Fruit fly (Drosophila melanogaster) whole organism, embryonic: ENCODE measurements around the gene alphaTub84B.

ENCODE experiments used
- CG12071 ChIP-seq: fragments of 200-800 bp; sonication (Bioruptor generic); optimal IDR thresholded peaks from 3 replicates; lab custom pipeline; 2018; ENCODE audit warnings: missing biosample characterization, mild to moderate bottlenecking, missing genetic modification characterization
- CG13287 ChIP-seq: fragments of 200-800 bp; sonication (Bioruptor generic); IDR thresholded peaks from 2 replicates; pipeline ENCODE4 v1.3.6; 2022; ENCODE audit warnings: missing biosample characterization, missing genetic modification characterization; ENCODE audit not compliant: partially characterized antibody
- CG13296 ChIP-seq: fragments of 200-800 bp; sonication (Bioruptor generic); optimal IDR thresholded peaks from 3 replicates; lab custom pipeline; 2018; ENCODE audit warnings: missing biosample characterization, mild to moderate bottlenecking, missing genetic modification characterization
- CG13775 ChIP-seq: fragments of 200-800 bp; sonication (Bioruptor generic); optimal IDR thresholded peaks from 3 replicates; lab custom pipeline; 2017; ENCODE audit warnings: missing biosample characterization, mild to moderate bottlenecking, missing genetic modification characterization
- CG15269 ChIP-seq: fragments of 200-800 bp; sonication (Bioruptor generic); optimal IDR thresholded peaks from 2 replicates; lab custom pipeline; 2018; ENCODE audit warnings: missing biosample characterization, mild to moderate bottlenecking, missing genetic modification characterization, moderate library complexity
- CG16863 ChIP-seq: fragments of 200-800 bp; sonication (Bioruptor generic); optimal IDR thresholded peaks from 3 replicates; lab custom pipeline; 2016; ENCODE audit warnings: missing biosample characterization, missing genetic modification characterization
- CG17359 ChIP-seq: fragments of 200-800 bp; sonication (Bioruptor generic); optimal IDR thresholded peaks from 3 replicates; lab custom pipeline; 2018; ENCODE audit warnings: missing biosample characterization, mild to moderate bottlenecking, missing genetic modification characterization, moderate library complexity
- CG18599 ChIP-seq: fragments of 200-800 bp; sonication (Bioruptor generic); optimal IDR thresholded peaks from 3 replicates; lab custom pipeline; 2017; ENCODE audit warnings: missing biosample characterization, missing genetic modification characterization, mild to moderate bottlenecking, moderate library complexity, missing genetic modification reagents
- CG31441 ChIP-seq: fragments of 200-800 bp; sonication (Bioruptor generic); IDR thresholded peaks from 2 replicates; pipeline ENCODE4 v1.3.6; 2022; ENCODE audit warnings: missing biosample characterization, missing genetic modification characterization
- CG34376 ChIP-seq: fragments of 200-800 bp; sonication (Bioruptor generic); optimal IDR thresholded peaks from 2 replicates; lab custom pipeline; 2018; ENCODE audit warnings: missing biosample characterization, mild to moderate bottlenecking, missing genetic modification characterization
- CG4404 ChIP-seq: fragments of 200-800 bp; sonication (Bioruptor generic); IDR thresholded peaks from 2 replicates; pipeline ENCODE4 v1.3.6; 2022; ENCODE audit warnings: missing biosample characterization, missing genetic modification characterization
- CG4730 ChIP-seq: fragments of 200-800 bp; sonication (Bioruptor generic); IDR thresholded peaks from 2 replicates; pipeline ENCODE4 v1.3.6; 2022; ENCODE audit warnings: missing biosample characterization, missing genetic modification characterization
- CG8924 ChIP-seq: fragments of 200-800 bp; optimal IDR thresholded peaks from 3 replicates; lab custom pipeline; 2019; ENCODE audit warnings: missing biosample characterization, mild to moderate bottlenecking, missing genetic modification characterization, moderate library complexity
- Dek ChIP-seq: fragments of 200-800 bp; sonication (Bioruptor generic); optimal IDR thresholded peaks from 3 replicates; lab custom pipeline; 2019; ENCODE audit warnings: missing biosample characterization, mild to moderate bottlenecking, missing genetic modification characterization, moderate library complexity
- E2f1 ChIP-seq: fragments of 200-800 bp; sonication (Bioruptor generic); IDR thresholded peaks from 2 replicates; pipeline ENCODE4 v1.3.6; 2022; ENCODE audit warnings: missing biosample characterization, missing genetic modification characterization
- Ets97D ChIP-seq: fragments of 200-800 bp; sonication (Bioruptor generic); optimal IDR thresholded peaks from 3 replicates; lab custom pipeline; 2016; ENCODE audit warnings: missing biosample characterization, missing genetic modification characterization
- GATAe ChIP-seq: fragments of 200-800 bp; sonication (Bioruptor generic); conservative IDR thresholded peaks from 2 replicates; pipeline ENCODE4 v1.3.6; 2022; ENCODE audit warnings: missing biosample characterization, missing genetic modification characterization
- HLH54F ChIP-seq: fragments of 200-800 bp; sonication (Bioruptor generic); optimal IDR thresholded peaks from 3 replicates; lab custom pipeline; 2016; ENCODE audit warnings: missing biosample characterization, missing genetic modification characterization
- Hr78 ChIP-seq, 2 experiments: fragments of 200-800 bp in 1 of 2; fragments of >200 bp in 1 of 2; sonication (Bioruptor generic) in 1 of 2; optimal IDR thresholded peaks; 2 replicates each; lab custom pipeline; 2017 to 2019; ENCODE audit warnings: missing biosample characterization in 2 of 2, missing genetic modification characterization in 2 of 2, mild to moderate bottlenecking in 1 of 2, moderate library complexity in 1 of 2
- MBD-R2 ChIP-seq: fragments of 200-800 bp; sonication (Bioruptor generic); IDR thresholded peaks from 2 replicates; pipeline ENCODE4 v1.3.6; 2022; ENCODE audit warnings: missing biosample characterization, missing genetic modification characterization
- Oaz ChIP-seq: fragments of 200-800 bp; sonication (Bioruptor generic); IDR thresholded peaks from 2 replicates; pipeline ENCODE4 v1.3.6; 2022; ENCODE audit warnings: missing biosample characterization, missing genetic modification characterization
- Rfx ChIP-seq: fragments of 200-800 bp; sonication (Bioruptor generic); IDR thresholded peaks from 2 replicates; pipeline ENCODE4 v1.3.6; 2022; ENCODE audit warnings: missing biosample characterization, missing genetic modification characterization
- Rx ChIP-seq: fragments of 200-800 bp; sonication (Bioruptor generic); IDR thresholded peaks from 2 replicates; pipeline ENCODE4 v1.3.6; 2022; ENCODE audit warnings: missing biosample characterization, missing genetic modification characterization
- Sox102F ChIP-seq: fragments of 200-800 bp; sonication (Bioruptor generic); optimal IDR thresholded peaks from 2 replicates; lab custom pipeline; 2018; ENCODE audit warnings: missing biosample characterization, mild to moderate bottlenecking, missing genetic modification characterization, moderate library complexity
- Sry-β ChIP-seq: fragments of 200-800 bp; sonication (Bioruptor generic); optimal IDR thresholded peaks from 2 replicates; lab custom pipeline; 2018; ENCODE audit warnings: missing biosample characterization, mild to moderate bottlenecking, missing genetic modification characterization, moderate library complexity
- TFAM ChIP-seq: fragments of 200-800 bp; sonication (Bioruptor generic); optimal IDR thresholded peaks from 2 replicates; lab custom pipeline; 2017; ENCODE audit warnings: missing biosample characterization, missing genetic modification characterization, inconsistent platforms
- Taf1 ChIP-seq: fragments of 200-800 bp; sonication (Bioruptor generic); IDR thresholded peaks from 2 replicates; pipeline ENCODE4 v1.3.6; 2022; ENCODE audit warnings: missing biosample characterization, missing genetic modification characterization
- Trl ChIP-seq, 3 experiments: fragments of >200 bp in 2 of 3; fragments of 200-800 bp in 1 of 3; sonication (Bioruptor generic) in 1 of 3; optimal IDR thresholded peaks; 2 replicates in 1 of 3; 3 replicates in 2 of 3; lab custom pipeline; 2016 to 2017; ENCODE audit warnings: missing biosample characterization in 1 of 3, missing genetic modification characterization in 1 of 3
- Vsx1 ChIP-seq: fragments of 200-800 bp; sonication (Bioruptor generic); optimal IDR thresholded peaks from 2 replicates; lab custom pipeline; 2017; ENCODE audit warnings: missing biosample characterization, mild to moderate bottlenecking, missing genetic modification characterization, missing genetic modification reagents
- al ChIP-seq: fragments of 200-800 bp; sonication (Bioruptor generic); IDR thresholded peaks from 2 replicates; pipeline ENCODE4 v1.3.6; 2022; ENCODE audit warnings: missing biosample characterization, missing genetic modification characterization
- aop ChIP-seq: fragments of 200-800 bp; sonication (Bioruptor generic); IDR thresholded peaks from 2 replicates; pipeline ENCODE4 v1.3.6; 2022; ENCODE audit warnings: missing biosample characterization, missing genetic modification characterization
- ara ChIP-seq: fragments of 200-800 bp; sonication (Bioruptor generic); IDR thresholded peaks from 2 replicates; pipeline ENCODE4 v1.3.6; 2022; ENCODE audit warnings: missing biosample characterization, missing genetic modification characterization
- cad ChIP-seq: fragments of >200 bp; optimal IDR thresholded peaks from 2 replicates; lab custom pipeline; 2017; ENCODE audit warnings: missing biosample characterization, missing genetic modification characterization
- cg ChIP-seq: fragments of 200-800 bp; sonication (Bioruptor generic); optimal IDR thresholded peaks from 3 replicates; lab custom pipeline; 2019; ENCODE audit warnings: missing biosample characterization, mild to moderate bottlenecking, missing genetic modification characterization, moderate library complexity
- disco-r ChIP-seq: fragments of 200-800 bp; sonication (Bioruptor generic); optimal IDR thresholded peaks from 2 replicates; lab custom pipeline; 2016; ENCODE audit warnings: missing biosample characterization, missing genetic modification characterization
- dmrt11E ChIP-seq: fragments of 200-800 bp; sonication (Bioruptor generic); optimal IDR thresholded peaks from 3 replicates; lab custom pipeline; 2018; ENCODE audit warnings: missing biosample characterization, mild to moderate bottlenecking, missing genetic modification characterization, moderate library complexity
- emc ChIP-seq: fragments of 200-800 bp; sonication (Bioruptor generic); optimal IDR thresholded peaks from 2 replicates; lab custom pipeline; 2016; ENCODE audit warnings: missing biosample characterization, missing genetic modification characterization
- gro ChIP-seq: fragments of 200-800 bp; sonication (Bioruptor generic); optimal IDR thresholded peaks from 2 replicates; lab custom pipeline; 2016; ENCODE audit warnings: missing biosample characterization, missing genetic modification characterization
- her ChIP-seq: fragments of 200-800 bp; sonication (Bioruptor generic); optimal IDR thresholded peaks from 2 replicates; lab custom pipeline; 2016; ENCODE audit warnings: missing biosample characterization, missing genetic modification characterization
- kah ChIP-seq: fragments of 200-800 bp; sonication (Bioruptor generic); optimal IDR thresholded peaks from 2 replicates; lab custom pipeline; 2018; ENCODE audit warnings: missing biosample characterization, mild to moderate bottlenecking, missing genetic modification characterization
- klu ChIP-seq: fragments of 200-800 bp; sonication (Bioruptor generic); IDR thresholded peaks from 2 replicates; pipeline ENCODE4 v1.3.6; 2022; ENCODE audit warnings: missing biosample characterization, missing genetic modification characterization
- kni ChIP-seq: fragments of 200-800 bp; sonication (Bioruptor generic); optimal IDR thresholded peaks from 3 replicates; lab custom pipeline; 2017; ENCODE audit warnings: mild to moderate bottlenecking, missing biosample characterization, missing genetic modification reagents, missing genetic modification characterization
- nmo ChIP-seq: fragments of 200-800 bp; sonication (Bioruptor generic); optimal IDR thresholded peaks from 2 replicates; lab custom pipeline; 2018; ENCODE audit warnings: missing biosample characterization, mild to moderate bottlenecking, missing genetic modification characterization, moderate library complexity
- pb ChIP-seq: fragments of 200-800 bp; sonication (Bioruptor generic); optimal IDR thresholded peaks from 3 replicates; lab custom pipeline; 2016; ENCODE audit warnings: missing biosample characterization, missing genetic modification characterization
- pho ChIP-seq: fragments of 200-800 bp; sonication (Bioruptor generic); optimal IDR thresholded peaks from 2 replicates; lab custom pipeline; 2016; ENCODE audit warnings: missing biosample characterization, missing genetic modification characterization
- pzg ChIP-seq: fragments of 200-800 bp; sonication (Bioruptor generic); optimal IDR thresholded peaks from 3 replicates; lab custom pipeline; 2018; ENCODE audit warnings: missing biosample characterization, mild to moderate bottlenecking, missing genetic modification characterization, moderate library complexity
- toy ChIP-seq: fragments of 200-800 bp; sonication (Bioruptor generic); IDR thresholded peaks from 2 replicates; pipeline ENCODE4 v1.3.6; 2022; ENCODE audit warnings: missing biosample characterization, missing genetic modification characterization
- ttk ChIP-seq: fragments of 200-800 bp; sonication (Bioruptor generic); IDR thresholded peaks from 2 replicates; pipeline ENCODE4 v2.1.2; 2022; ENCODE audit warnings: missing biosample characterization, missing genetic modification characterization
- tx ChIP-seq: fragments of 200-800 bp; sonication (Bioruptor generic); optimal IDR thresholded peaks from 2 replicates; lab custom pipeline; 2016; ENCODE audit warnings: missing biosample characterization, missing genetic modification characterization

The alphaTub84B gene

dm6 chr3R:7102853-7103833 lies 16.7 kb downstream of the alphaTub84B start (continued):
- TF ChIP-seq pho (GFP tag; lab: Kevin White, UChicago) (no peak), pzg (no peak), CG18599 (GFP tag; lab: Kevin White, UChicago) (no peak), CG4730 (GFP tag; lab: Robert Waterston, UW) (no peak), Hr78 (GFP tag; optimal IDR thresholded peaks at IDR 0.05; lab: Kevin White, UChicago) (peak in 1 of 2 experiments; percentile 14), MBD-R2 (GFP tag; lab: Robert Waterston, UW) (no peak), toy (GFP tag; lab: Robert Waterston, UW) (no peak), GATAe (GFP tag; lab: Robert Waterston, UW) (no peak), Vsx1 (GFP tag; lab: Kevin White, UChicago) (no peak), emc (GFP tag; lab: Kevin White, UChicago) (no peak), E2f1 (no peak), CG31441 (GFP tag; lab: Robert Waterston, UW) (no peak), CG13296 (no peak), ara (GFP tag; lab: Robert Waterston, UW) (no peak), CG13775 (GFP tag; lab: Kevin White, UChicago) (no peak), HLH54F (no peak), cg (peak; percentile 98), aop (GFP tag; lab: Robert Waterston, UW) (no peak), Taf1 (GFP tag; lab: Robert Waterston, UW) (no peak), CG16863 (GFP tag; lab: Kevin White, UChicago) (no peak), her (GFP tag; lab: Kevin White, UChicago) (no peak), klu (no peak), disco-r (GFP tag; lab: Kevin White, UChicago) (no peak), tx (GFP tag; lab: Kevin White, UChicago) (no peak), CG8924 (tag; lab: Kevin White, UChicago) (peak; percentile 33), Trl (optimal IDR thresholded peaks at IDR 0.05; lab: Kevin White, UChicago) (peak; percentile 88 to 100), Trl (GFP tag; optimal IDR thresholded peaks at IDR 0.05; lab: Kevin White, UChicago) (no peak), nmo (no peak), al (GFP tag; lab: Robert Waterston, UW) (no peak), Sry-β (no peak), Sox102F (GFP tag; lab: Kevin White, UChicago) (no peak), CG12071 (GFP tag; lab: Kevin White, UChicago) (no peak), kni (GFP tag; lab: Kevin White, UChicago) (peak; percentile 71), TFAM (GFP tag; lab: Kevin White, UChicago) (no peak), CG34376 (no peak), Rfx (GFP tag; lab: Robert Waterston, UW) (no peak), CG15269 (tag; lab: Kevin White, UChicago) (no peak), pb (GFP tag; lab: Kevin White, UChicago) (no peak), kah (GFP tag; lab: Kevin White, UChicago) (peak; percentile 31), Ets97D (GFP tag; lab: Kevin White, UChicago) (no peak), dmrt11E (no peak), cad (GFP tag; lab: Kevin White, UChicago) (no peak), gro (GFP tag; lab: Kevin White, UChicago) (no peak), CG17359 (tag; lab: Kevin White, UChicago) (no peak), Dek (tag; lab: Kevin White, UChicago) (no peak), CG4404 (GFP tag; lab: Robert Waterston, UW) (no peak), Rx (no peak), ttk (peak; percentile 53; the same call in 1 of the 2 replicates), Oaz (GFP tag; lab: Robert Waterston, UW) (no peak), CG13287 (GFP tag; lab: Robert Waterston, UW) (no peak)
